Fruit fly (Drosophila melanogaster) whole organism, embryonic: ENCODE data around the gene Cad88C.

Experiments
- Atf6 ChIP-seq: fragments of 200-800 bp; sonication (Bioruptor generic); IDR thresholded peaks from 2 replicates; pipeline ENCODE4 v1.3.6; 2022; ENCODE audit warnings: missing biosample characterization, missing genetic modification characterization
- Awh ChIP-seq: fragments of 200-800 bp; sonication (Bioruptor generic); IDR thresholded peaks from 2 replicates; pipeline ENCODE4, ENCODE4 v1.3.6; 2022; ENCODE audit warnings: missing biosample characterization, missing genetic modification characterization
- B-H2 ChIP-seq: fragments of 200-800 bp; sonication (Bioruptor generic); optimal IDR thresholded peaks from 2 replicates; lab custom pipeline; 2018; ENCODE audit warnings: missing biosample characterization, mild to moderate bottlenecking, missing genetic modification characterization
- CG11695 ChIP-seq: fragments of 200-800 bp; sonication (Bioruptor generic); IDR thresholded peaks from 3 replicates; pipeline ENCODE4 v1.3.6; 2022; ENCODE audit warnings: missing biosample characterization, missing genetic modification characterization
- CG12659 ChIP-seq: fragments of 200-800 bp; sonication (Bioruptor generic); optimal IDR thresholded peaks from 3 replicates; lab custom pipeline; 2017; ENCODE audit warnings: mild to moderate bottlenecking, missing biosample characterization, missing genetic modification reagents, missing genetic modification characterization
- CG13296 ChIP-seq: fragments of 200-800 bp; sonication (Bioruptor generic); optimal IDR thresholded peaks from 3 replicates; lab custom pipeline; 2018; ENCODE audit warnings: missing biosample characterization, mild to moderate bottlenecking, missing genetic modification characterization
- CG13424 ChIP-seq: fragments of 200-800 bp; sonication (Bioruptor generic); optimal IDR thresholded peaks from 2 replicates; lab custom pipeline; 2019; ENCODE audit warnings: missing biosample characterization, mild to moderate bottlenecking, missing genetic modification characterization, moderate library complexity
- CG14014 ChIP-seq: fragments of 200-800 bp; sonication (Bioruptor generic); IDR thresholded peaks from 2 replicates; pipeline ENCODE4 v1.3.6; 2022; ENCODE audit warnings: missing biosample characterization, missing genetic modification characterization
- CG14441 ChIP-seq: fragments of 200-800 bp; sonication (Bioruptor generic); IDR thresholded peaks from 2 replicates; pipeline ENCODE4 v1.3.6; 2022; ENCODE audit warnings: missing biosample characterization, missing genetic modification characterization
- CG14860 ChIP-seq: fragments of 200-800 bp; sonication (Bioruptor generic); IDR thresholded peaks from 3 replicates; pipeline ENCODE4 v1.3.6; 2022; ENCODE audit warnings: missing biosample characterization, missing genetic modification characterization; ENCODE audit not compliant: partially characterized antibody
- CG15073 ChIP-seq: fragments of 200-800 bp; sonication (Bioruptor generic); optimal IDR thresholded peaks from 2 replicates; lab custom pipeline; 2016; ENCODE audit warnings: missing biosample characterization, missing genetic modification characterization
- CG17385 ChIP-seq: fragments of 200-800 bp; sonication (Bioruptor generic); optimal IDR thresholded peaks from 3 replicates; lab custom pipeline; 2018; ENCODE audit warnings: missing biosample characterization, mild to moderate bottlenecking, missing genetic modification characterization
- CG2889 ChIP-seq: fragments of 200-800 bp; sonication (Bioruptor generic); IDR thresholded peaks from 3 replicates; pipeline ENCODE4 v1.3.6; 2022; ENCODE audit warnings: missing biosample characterization, missing genetic modification characterization
- CG31441 ChIP-seq: fragments of 200-800 bp; sonication (Bioruptor generic); IDR thresholded peaks from 2 replicates; pipeline ENCODE4 v1.3.6; 2022; ENCODE audit warnings: missing biosample characterization, missing genetic modification characterization
- CG6175 ChIP-seq: fragments of 200-800 bp; sonication (Bioruptor generic); IDR thresholded peaks from 3 replicates; pipeline ENCODE4 v1.3.6; 2022; ENCODE audit warnings: missing biosample characterization, missing genetic modification characterization
- CG6254 ChIP-seq: fragments of 200-800 bp; sonication (Bioruptor generic); optimal IDR thresholded peaks from 3 replicates; lab custom pipeline; 2017; ENCODE audit warnings: mild to moderate bottlenecking, missing biosample characterization, missing genetic modification reagents, missing genetic modification characterization
- Dbx ChIP-seq: fragments of 200-800 bp; sonication (Bioruptor generic); IDR thresholded peaks from 3 replicates; pipeline ENCODE4 v1.3.6; 2022; ENCODE audit warnings: missing biosample characterization, missing genetic modification characterization
- Deaf1 ChIP-seq: fragments of 200-800 bp; optimal IDR thresholded peaks from 3 replicates; lab custom pipeline; 2019; ENCODE audit warnings: missing biosample characterization, mild to moderate bottlenecking, missing genetic modification characterization, moderate library complexity
- Dll ChIP-seq: fragments of 200-800 bp; sonication (Bioruptor generic); IDR thresholded peaks from 4 replicates; pipeline ENCODE4 v1.3.6; 2022; ENCODE audit warnings: missing biosample characterization, missing genetic modification characterization; ENCODE audit not compliant: partially characterized antibody
- Gsc ChIP-seq: fragments of 200-800 bp; sonication (Bioruptor generic); IDR thresholded peaks from 2 replicates; pipeline ENCODE4 v1.3.6; 2022; ENCODE audit warnings: missing biosample characterization, missing genetic modification characterization
- MESR4 ChIP-seq: fragments of 200-800 bp; sonication (Bioruptor generic); optimal IDR thresholded peaks from 2 replicates; lab custom pipeline; 2018; ENCODE audit warnings: missing biosample characterization, mild to moderate bottlenecking, missing genetic modification characterization, moderate library complexity
- Max ChIP-seq: fragments of 200-800 bp; sonication (Bioruptor generic); optimal IDR thresholded peaks from 2 replicates; lab custom pipeline; 2016; ENCODE audit warnings: missing biosample characterization, mild to moderate bottlenecking, missing genetic modification characterization
- NK7.1 ChIP-seq: fragments of 200-800 bp; sonication (Bioruptor generic); optimal IDR thresholded peaks from 3 replicates; lab custom pipeline; 2016; ENCODE audit warnings: missing biosample characterization, missing genetic modification characterization
- Neu2 ChIP-seq: fragments of 200-800 bp; sonication (Bioruptor generic); optimal IDR thresholded peaks from 3 replicates; lab custom pipeline; 2016; ENCODE audit warnings: missing biosample characterization, missing genetic modification characterization, borderline replicate concordance
- Scr ChIP-seq: fragments of 200-800 bp; sonication (Bioruptor generic); IDR thresholded peaks from 2 replicates; pipeline ENCODE4 v1.3.6; 2022; ENCODE audit warnings: missing biosample characterization, missing genetic modification characterization; ENCODE audit not compliant: partially characterized antibody
- Sox102F ChIP-seq: fragments of 200-800 bp; sonication (Bioruptor generic); optimal IDR thresholded peaks from 2 replicates; lab custom pipeline; 2018; ENCODE audit warnings: missing biosample characterization, mild to moderate bottlenecking, missing genetic modification characterization, moderate library complexity
- TFAM ChIP-seq: fragments of 200-800 bp; sonication (Bioruptor generic); optimal IDR thresholded peaks from 2 replicates; lab custom pipeline; 2017; ENCODE audit warnings: missing biosample characterization, missing genetic modification characterization, inconsistent platforms
- Taf1 ChIP-seq: fragments of 200-800 bp; sonication (Bioruptor generic); IDR thresholded peaks from 2 replicates; pipeline ENCODE4 v1.3.6; 2022; ENCODE audit warnings: missing biosample characterization, missing genetic modification characterization
- Trl ChIP-seq, 3 experiments: fragments of >200 bp in 2 of 3; fragments of 200-800 bp in 1 of 3; sonication (Bioruptor generic) in 1 of 3; optimal IDR thresholded peaks; 2 replicates in 1 of 3; 3 replicates in 2 of 3; lab custom pipeline; 2016 to 2017; ENCODE audit warnings: missing biosample characterization in 1 of 3, missing genetic modification characterization in 1 of 3
- ash1 ChIP-seq: fragments of 200-800 bp; sonication (Bioruptor generic); optimal IDR thresholded peaks from 2 replicates; lab custom pipeline; 2018; ENCODE audit warnings: missing biosample characterization, mild to moderate bottlenecking, missing genetic modification characterization
- ci ChIP-seq: fragments of 200-800 bp; sonication (Bioruptor generic); IDR thresholded peaks from 3 replicates; pipeline ENCODE4 v1.3.6; 2022; ENCODE audit warnings: missing biosample characterization, missing genetic modification characterization
- danr ChIP-seq: fragments of 200-800 bp; sonication (Bioruptor generic); IDR thresholded peaks from 2 replicates; pipeline ENCODE4 v1.3.6; 2022; ENCODE audit warnings: missing biosample characterization, missing genetic modification characterization
- dimm ChIP-seq: fragments of 200-800 bp; sonication (Bioruptor generic); IDR thresholded peaks from 2 replicates; pipeline ENCODE4 v1.3.6; 2022; ENCODE audit warnings: missing biosample characterization, missing genetic modification characterization
- en ChIP-seq: fragments of 200-800 bp; sonication (Bioruptor generic); optimal IDR thresholded peaks from 2 replicates; lab custom pipeline; 2016; ENCODE audit warnings: missing biosample characterization, missing genetic modification characterization
- gem ChIP-seq: fragments of 200-800 bp; sonication (Bioruptor generic); optimal IDR thresholded peaks from 2 replicates; lab custom pipeline; 2019; ENCODE audit warnings: missing biosample characterization, mild to moderate bottlenecking, missing genetic modification characterization, moderate library complexity
- inv ChIP-seq: fragments of 200-800 bp; sonication (Bioruptor generic); IDR thresholded peaks from 2 replicates; pipeline ENCODE4 v1.3.6; 2022; ENCODE audit warnings: missing biosample characterization, missing genetic modification characterization; ENCODE audit not compliant: partially characterized antibody
- kah ChIP-seq: fragments of 200-800 bp; sonication (Bioruptor generic); optimal IDR thresholded peaks from 2 replicates; lab custom pipeline; 2018; ENCODE audit warnings: missing biosample characterization, mild to moderate bottlenecking, missing genetic modification characterization
- lilli ChIP-seq: fragments of 200-800 bp; sonication (Bioruptor generic); optimal IDR thresholded peaks from 3 replicates; lab custom pipeline; 2016; ENCODE audit warnings: missing biosample characterization, missing genetic modification characterization
- lov ChIP-seq, 2 experiments: fragments of 200-800 bp in 1 of 2; fragments of >200 bp in 1 of 2; sonication (Bioruptor generic) in 1 of 2; IDR thresholded peaks in 1 of 2; optimal IDR thresholded peaks in 1 of 2; 2 replicates in 1 of 2; 3 replicates in 1 of 2; pipeline versions ENCODE4 v1.3.6 to Lab custom; 2017 to 2022; ENCODE audit warnings: missing biosample characterization in 1 of 2, missing genetic modification characterization in 1 of 2
- mld ChIP-seq: fragments of 200-800 bp; sonication (Bioruptor generic); IDR thresholded peaks from 3 replicates; pipeline ENCODE4 v1.3.6; 2022; ENCODE audit warnings: missing biosample characterization, missing genetic modification characterization; ENCODE audit not compliant: partially characterized antibody
- pfk ChIP-seq: fragments of 200-800 bp; sonication (Bioruptor generic); optimal IDR thresholded peaks from 2 replicates; lab custom pipeline; 2018; ENCODE audit warnings: missing biosample characterization, mild to moderate bottlenecking, missing genetic modification characterization, moderate library complexity
- pita ChIP-seq: fragments of 200-800 bp; sonication (Bioruptor generic); optimal IDR thresholded peaks from 2 replicates; lab custom pipeline; 2017; ENCODE audit warnings: missing biosample characterization, mild to moderate bottlenecking, missing genetic modification characterization
- pros ChIP-seq: fragments of 200-800 bp; sonication (Bioruptor generic); optimal IDR thresholded peaks from 3 replicates; lab custom pipeline; 2019; ENCODE audit warnings: missing biosample characterization, mild to moderate bottlenecking, missing genetic modification characterization, moderate library complexity
- row ChIP-seq: fragments of 200-800 bp; sonication (Bioruptor generic); IDR thresholded peaks from 3 replicates; pipeline ENCODE4 v1.3.6; 2022; ENCODE audit warnings: missing biosample characterization, missing genetic modification characterization
- twi ChIP-seq: fragments of 200-800 bp; optimal IDR thresholded peaks from 2 replicates; lab custom pipeline; 2019; ENCODE audit warnings: missing biosample characterization, mild to moderate bottlenecking, missing genetic modification characterization, moderate library complexity
- unc-4 ChIP-seq: fragments of 200-800 bp; sonication (Bioruptor generic); IDR thresholded peaks from 2 replicates; pipeline ENCODE4 v1.3.6; 2022; ENCODE audit warnings: missing biosample characterization, missing genetic modification characterization; ENCODE audit not compliant: partially characterized antibody
- vfl ChIP-seq: fragments of 200-800 bp; sonication (Bioruptor generic); optimal IDR thresholded peaks from 2 replicates; lab custom pipeline; 2016; ENCODE audit warnings: missing biosample characterization, missing genetic modification characterization

The Cad88C gene

DNA sequence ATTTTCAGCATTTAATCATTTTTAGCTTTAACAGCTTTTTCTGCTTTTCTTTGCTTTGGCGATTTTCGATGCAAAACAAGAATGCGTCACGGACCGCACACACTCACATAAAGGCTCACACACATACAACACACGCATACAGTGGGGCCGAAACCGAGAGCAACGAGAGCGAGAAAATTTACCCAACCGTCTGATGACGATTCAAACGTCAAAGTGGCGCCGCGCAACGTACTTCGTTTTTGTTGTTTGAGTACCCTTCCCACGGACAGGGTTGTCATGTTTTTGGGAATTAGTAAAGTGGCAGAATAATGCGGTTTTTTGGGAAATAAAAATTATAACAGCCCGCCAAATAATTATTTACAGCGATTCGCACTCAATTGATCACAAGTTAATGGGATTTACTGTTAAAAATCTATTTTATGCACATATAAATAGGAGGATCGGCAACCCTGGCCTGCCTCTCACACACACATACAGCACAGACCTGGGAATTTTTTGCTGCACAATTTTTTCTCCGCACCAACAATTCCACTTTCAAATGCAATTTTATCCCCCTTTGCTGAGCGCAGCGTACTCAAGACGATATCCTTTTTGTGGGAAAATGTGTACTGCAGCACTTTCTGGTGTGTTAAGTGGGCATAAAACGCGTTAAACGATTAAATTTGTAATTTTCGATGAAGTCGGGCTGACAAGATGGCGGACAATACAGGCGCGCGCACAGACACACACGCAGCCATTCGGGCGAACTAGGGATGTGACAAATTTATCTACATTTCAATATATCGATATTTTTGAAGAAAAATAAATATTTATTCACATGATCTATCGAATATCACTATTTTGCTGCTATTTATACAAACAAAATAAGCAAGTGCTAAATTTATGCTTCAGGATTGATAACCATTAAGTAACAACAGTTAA, 25.0 kb downstream of the Cad88C start (continued):
- TF ChIP-seq CG13424 (tag; lab: Kevin White, UChicago) = peak; percentile 96
- TF ChIP-seq ash1 (GFP tag; lab: Kevin White, UChicago) = peak; percentile 27
- peak; percentile 92 for TF ChIP-seq vfl (GFP tag; lab: Kevin White, UChicago)
- peak; percentile 37 for TF ChIP-seq TFAM (GFP tag; lab: Kevin White, UChicago)
- peak; percentile 91 for TF ChIP-seq Atf6 (GFP tag; lab: Robert Waterston, UW)
- peak; percentile 85 for TF ChIP-seq en (GFP tag; lab: Kevin White, UChicago)
- no peak for TF ChIP-seq CG15073
- peak; percentile 67 for TF ChIP-seq Neu2 (GFP tag; lab: Kevin White, UChicago)
- TF ChIP-seq Sox102F (GFP tag; lab: Kevin White, UChicago) = peak; percentile 93
- peak; percentile 96 for TF ChIP-seq CG12659 (GFP tag; lab: Kevin White, UChicago)
- peak; percentile 87 for TF ChIP-seq danr (GFP tag; lab: Robert Waterston, UW)
- TF ChIP-seq Max (GFP tag; lab: Kevin White, UChicago) = peak; percentile 92
- TF ChIP-seq Dll = peak; percentile 70; the same call in 2 of the 4 replicates
- TF ChIP-seq kah (GFP tag; lab: Kevin White, UChicago) = peak; percentile 84
- TF ChIP-seq Deaf1 = peak; percentile 75
- peak; percentile 88 for TF ChIP-seq Awh
- TF ChIP-seq NK7.1 (GFP tag; lab: Kevin White, UChicago) = peak; percentile 89
- peak; percentile 88 for TF ChIP-seq CG6175
- no peak for TF ChIP-seq lov (optimal IDR thresholded peaks at IDR 0.05; lab: Kevin White, UChicago)
- TF ChIP-seq lov (GFP tag; IDR thresholded peaks at IDR 0.05; lab: Robert Waterston, UW) = peak; percentile 87
- TF ChIP-seq CG2889 = peak; percentile 84
- TF ChIP-seq CG14441 (GFP tag; lab: Robert Waterston, UW) = peak; percentile 94
- peak; percentile 96 for TF ChIP-seq ci (GFP tag; lab: Robert Waterston, UW)
- peak; percentile 91 for TF ChIP-seq Dbx (GFP tag; lab: Robert Waterston, UW)
- TF ChIP-seq CG11695 (GFP tag; lab: Robert Waterston, UW) = peak; percentile 95
- peak; percentile 64 for TF ChIP-seq pros
- TF ChIP-seq B-H2 (GFP tag; lab: Kevin White, UChicago) = peak; percentile 94
- peak; percentile 90 for TF ChIP-seq CG17385
- TF ChIP-seq Scr (GFP tag; lab: Robert Waterston, UW) = peak; percentile 76
- peak; percentile 94 for TF ChIP-seq CG13296 (GFP tag; lab: Kevin White, UChicago)
- peak; percentile 86 for TF ChIP-seq twi (tag; lab: Kevin White, UChicago)
- TF ChIP-seq inv (GFP tag; lab: Robert Waterston, UW) = peak; percentile 32; the same call in 1 of the 2 replicates
- peak; percentile 98 for TF ChIP-seq row (GFP tag; lab: Robert Waterston, UW)
- TF ChIP-seq pita = no peak
- TF ChIP-seq lilli (GFP tag; lab: Kevin White, UChicago) = peak; percentile 95
- TF ChIP-seq CG31441 (GFP tag; lab: Robert Waterston, UW) = peak; percentile 82
- TF ChIP-seq unc-4 (GFP tag; lab: Robert Waterston, UW) = peak; percentile 66
- peak; percentile 82 for TF ChIP-seq CG6254 (GFP tag; lab: Kevin White, UChicago)
- TF ChIP-seq pfk (GFP tag; lab: Kevin White, UChicago) = peak; percentile 51
- TF ChIP-seq Taf1 (GFP tag; lab: Robert Waterston, UW) = peak; percentile 87
- peak; percentile 96 for TF ChIP-seq gem (tag; lab: Kevin White, UChicago)
- peak in 1 of 2 experiments; percentile 69 for TF ChIP-seq Trl (optimal IDR thresholded peaks at IDR 0.05; lab: Kevin White, UChicago)
- TF ChIP-seq Trl (GFP tag; optimal IDR thresholded peaks at IDR 0.05; lab: Kevin White, UChicago) = peak; percentile 94
- TF ChIP-seq MESR4 = peak; percentile 97
- TF ChIP-seq Gsc (GFP tag; lab: Robert Waterston, UW) = no peak
- peak; percentile 53; the same call in 1 of the 2 replicates for TF ChIP-seq dimm (GFP tag; lab: Robert Waterston, UW)
- TF ChIP-seq CG14860 (GFP tag; lab: Robert Waterston, UW) = no peak
- TF ChIP-seq CG14014 = peak; percentile 94
- no peak for TF ChIP-seq mld (GFP tag; lab: Robert Waterston, UW)
